Worm (Caenorhabditis elegans) whole organism, late embryonic: ENCODE results near the gene col-132.

Experiments
- ama-1 ChIP-seq: fragments of 150-350 bp; optimal IDR thresholded peaks from 2 replicates; lab custom pipeline; 2014
- dve-1 ChIP-seq: sonication (generic microtip); optimal IDR thresholded peaks from 2 replicates; lab custom pipeline; 2017; ENCODE audit warnings: antibody characterized with exemption, mild to moderate bottlenecking, missing genetic modification characterization, missing compliant biosample characterization
- elt-2 ChIP-seq: sonication (generic microtip); optimal IDR thresholded peaks from 2 replicates; lab custom pipeline; 2016; ENCODE audit warnings: missing genetic modification reagents, missing genetic modification characterization, missing compliant biosample characterization
- elt-4 ChIP-seq: sonication (generic microtip); optimal IDR thresholded peaks from 2 replicates; lab custom pipeline; 2016; ENCODE audit warnings: missing genetic modification characterization, missing compliant biosample characterization
- fkh-10 ChIP-seq: fragments of 150-350 bp; optimal IDR thresholded peaks from 2 replicates; lab custom pipeline; 2014; ENCODE audit warnings: missing biosample characterization, missing genetic modification reagents, missing genetic modification characterization
- hlh-30 ChIP-seq: sonication (generic microtip); optimal IDR thresholded peaks from 2 replicates; lab custom pipeline; 2017; ENCODE audit warnings: antibody characterized with exemption, missing genetic modification characterization, missing compliant biosample characterization; ENCODE audit not compliant: insufficient read depth
- hlh-6 ChIP-seq: sonication (generic microtip); optimal IDR thresholded peaks from 2 replicates; lab custom pipeline; 2016; ENCODE audit warnings: missing genotype, missing genetic modification characterization, missing compliant biosample characterization
- nfya-1 ChIP-seq: sonication (generic microtip); optimal IDR thresholded peaks from 2 replicates; lab custom pipeline; 2017; ENCODE audit warnings: missing genetic modification characterization, mild to moderate bottlenecking, missing compliant biosample characterization, antibody characterized with exemption, moderate library complexity
- nhr-232 ChIP-seq: sonication (generic microtip); optimal IDR thresholded peaks from 2 replicates; lab custom pipeline; 2016; ENCODE audit warnings: missing genetic modification characterization, missing compliant biosample characterization
- npax-4 ChIP-seq: sonication (generic microtip); optimal IDR thresholded peaks from 2 replicates; lab custom pipeline; 2016; ENCODE audit warnings: missing genetic modification characterization, missing compliant biosample characterization
- odd-2 ChIP-seq: sonication (generic microtip); optimal IDR thresholded peaks from 2 replicates; lab custom pipeline; 2017; ENCODE audit warnings: antibody characterized with exemption, mild to moderate bottlenecking, missing genetic modification characterization, missing compliant biosample characterization
- pat-9 ChIP-seq: fragments of 200-800 bp; sonication (Bioruptor generic); optimal IDR thresholded peaks from 2 replicates; lab custom pipeline; 2018; ENCODE audit warnings: mild to moderate bottlenecking, missing genetic modification characterization, moderate library complexity, missing compliant biosample characterization
- sox-2 ChIP-seq: fragments of 200-800 bp; sonication (Bioruptor generic); IDR thresholded peaks from 2 replicates; pipeline ENCODE4 v1.3.6; 2022; ENCODE audit warnings: missing genetic modification reagents, missing genetic modification characterization, missing compliant biosample characterization

- TF ChIP-seq dve-1 (tag; lab: Kevin White, UChicago) (no peak), npax-4 (no peak), elt-2 (tag; lab: Kevin White, UChicago) (no peak), pat-9 (tag; lab: Kevin White, UChicago) (no peak), odd-2 (no peak), ama-1 (lab: Kevin White, UChicago) (no peak), elt-4 (tag; lab: Kevin White, UChicago) (no peak), sox-2 (no peak), hlh-30 (tag; lab: Kevin White, UChicago) (no peak), nfya-1 (tag; lab: Kevin White, UChicago) (peak; percentile 61), nhr-232 (tag; lab: Kevin White, UChicago) (no peak), hlh-6 (tag; lab: Kevin White, UChicago) (no peak), fkh-10 (no peak)
These were observed 2.8 kb upstream of the col-132 start, which contains the start of the genes prcc-1 and C39E9.12 for ce11 chrIV:13093677-13094076.
